Fruit fly (Drosophila melanogaster): ENCODE results near the gene CG3226.

Gene CG3226

DNA sequence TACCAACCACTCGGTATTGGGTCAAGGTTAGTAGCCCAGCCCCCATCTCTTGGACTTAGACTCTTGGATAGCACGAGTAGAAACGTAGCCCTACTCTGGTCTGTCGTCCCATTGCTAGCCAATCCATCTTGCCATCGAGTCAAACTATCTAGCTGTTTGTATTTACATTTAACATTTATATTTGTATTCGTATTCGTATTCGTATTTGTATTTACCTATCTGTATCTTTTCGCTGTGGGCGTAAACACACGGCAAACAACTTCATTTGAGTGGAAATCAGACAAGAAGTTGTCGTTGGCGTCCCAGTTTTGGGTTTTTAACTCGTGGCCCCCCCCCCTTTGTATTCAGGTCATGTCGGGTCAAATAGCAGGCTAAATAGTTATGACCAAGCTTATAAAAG lies 39.8 kb downstream of the CG3226 start (continued):
- TF ChIP-seq mld (GFP tag; IDR thresholded peaks at IDR 0.05; ENCODE audit: partially characterized antibody) (no peak), CG16863 (GFP tag; optimal IDR thresholded peaks at IDR 0.05) (no peak), HHEX (GFP tag; optimal IDR thresholded peaks at IDR 0.05) (peak; percentile 53), CG2712 (tag; optimal IDR thresholded peaks at IDR 0.05) (peak; percentile 33), CG7839 (tag; optimal IDR thresholded peaks at IDR 0.05) (no peak), Nf-YA (GFP tag; IDR thresholded peaks at IDR 0.05) (no peak), CG14050 (GFP tag; IDR thresholded peaks at IDR 0.05) (no peak), CG6254 (GFP tag; optimal IDR thresholded peaks at IDR 0.05) (peak; percentile 42), zfh2 (GFP tag; optimal IDR thresholded peaks at IDR 0.05) (no peak), btn (GFP tag; optimal IDR thresholded peaks at IDR 0.05) (peak; percentile 28), E2f1 (GFP tag; IDR thresholded peaks at IDR 0.05) (no peak), sens-2 (GFP tag; IDR thresholded peaks at IDR 0.05) (no peak), toy (GFP tag; IDR thresholded peaks at IDR 0.05) (no peak), Opbp (GFP tag; IDR thresholded peaks at IDR 0.05; ENCODE audit: partially characterized antibody) (no peak), CG10979 (tag; optimal IDR thresholded peaks at IDR 0.05) (peak; percentile 7), CG9876 (GFP tag; optimal IDR thresholded peaks at IDR 0.05) (no peak), ttk (GFP tag; IDR thresholded peaks at IDR 0.05) (no peak), CG2678 (tag; optimal IDR thresholded peaks at IDR 0.05) (peak; percentile 57), CG15601 (tag; optimal IDR thresholded peaks at IDR 0.05) (peak; percentile 65), CG11695 (GFP tag; IDR thresholded peaks at IDR 0.05) (no peak), Dref (GFP tag; IDR thresholded peaks at IDR 0.05) (no peak), CG10431 (GFP tag; optimal IDR thresholded peaks at IDR 0.05) (no peak), sob (GFP tag; IDR thresholded peaks at IDR 0.05) (peak; percentile 42; the same call in 1 of the 2 replicates), CG10209 (GFP tag; optimal IDR thresholded peaks at IDR 0.05) (peak; percentile 61), CG12104 (GFP tag; optimal IDR thresholded peaks at IDR 0.05) (peak; percentile 16), Awh (GFP tag; IDR thresholded peaks at IDR 0.05) (peak; percentile 37; the same call in 1 of the 2 replicates), Dip3 (GFP tag; optimal IDR thresholded peaks at IDR 0.05) (no peak), YL-1 (GFP tag; optimal IDR thresholded peaks at IDR 0.05) (no peak), Nf-YB (GFP tag; optimal IDR thresholded peaks at IDR 0.05) (peak; percentile 39), CG1024 (GFP tag; IDR thresholded peaks at IDR 0.05) (no peak), CG15696 (tag; optimal IDR thresholded peaks at IDR 0.05) (peak; percentile 71), ewg (GFP tag; optimal IDR thresholded peaks at IDR 0.05) (no peak), CG7987 (GFP tag; optimal IDR thresholded peaks at IDR 0.05) (peak; percentile 38), fd64A (GFP tag; optimal IDR thresholded peaks at IDR 0.05) (peak; percentile 67), ssp (GFP tag; IDR thresholded peaks at IDR 0.05) (no peak), al (GFP tag; IDR thresholded peaks at IDR 0.05) (no peak), CG2129 (GFP tag; IDR thresholded peaks at IDR 0.05; ENCODE audit: partially characterized antibody) (no peak), CG10565 (GFP tag; optimal IDR thresholded peaks at IDR 0.05) (no peak), CG12769 (tag; optimal IDR thresholded peaks at IDR 0.05) (peak; percentile 54), CG10462 (GFP tag; optimal IDR thresholded peaks at IDR 0.05) (no peak), cwo (GFP tag; optimal IDR thresholded peaks at IDR 0.05) (peak; percentile 9), CG14014 (GFP tag; IDR thresholded peaks at IDR 0.05) (peak; percentile 39; the same call in 1 of the 2 replicates), CG33213 (GFP tag; optimal IDR thresholded peaks at IDR 0.05) (peak; percentile 22), caup (GFP tag; optimal IDR thresholded peaks at IDR 0.05; ENCODE audit: severe bottlenecking) (peak; percentile 43), CG2199 (GFP tag; IDR thresholded peaks at IDR 0.05) (no peak), Trl (optimal IDR thresholded peaks at IDR 0.05) (no peak), Trl (GFP tag; optimal IDR thresholded peaks at IDR 0.05) (peak; percentile 14), Taf1 (GFP tag; IDR thresholded peaks at IDR 0.05) (no peak), Sox102F (GFP tag; optimal IDR thresholded peaks at IDR 0.05) (peak; percentile 10), nerfin-1 (tag; optimal IDR thresholded peaks at IDR 0.05) (peak; percentile 0), Mes4 (GFP tag; optimal IDR thresholded peaks at IDR 0.05) (peak; percentile 29)

All from whole organism, embryonic.